Worm (Caenorhabditis elegans) whole organism, L3 larva: ENCODE measurements around the gene Y54G2A.72.
A peak's percentile ranks its signal among the peaks of the same experiment; 100 is the strongest.

ENCODE experiments used
- ama-1 ChIP-seq: fragments of 150-350 bp; optimal IDR thresholded peaks from 2 replicates; lab custom pipeline; 2018
- ceh-16 ChIP-seq: sonication (generic microtip); optimal IDR thresholded peaks from 2 replicates; lab custom pipeline; 2017; ENCODE audit warnings: missing biosample characterization, missing genetic modification characterization
- ceh-28 ChIP-seq: fragments of 150-350 bp; optimal IDR thresholded peaks from 2 replicates; lab custom pipeline; 2014; ENCODE audit warnings: missing biosample characterization, missing genetic modification reagents, missing genetic modification characterization
- ceh-9 ChIP-seq: sonication (generic microtip); optimal IDR thresholded peaks from 2 replicates; lab custom pipeline; 2018; ENCODE audit warnings: missing biosample characterization, missing genetic modification characterization
- daf-12 ChIP-seq: fragments of 150-350 bp; optimal IDR thresholded peaks from 2 replicates; lab custom pipeline; 2014; ENCODE audit warnings: missing biosample characterization, missing genetic modification reagents, missing genetic modification characterization
- egl-27 ChIP-seq: sonication (generic microtip); optimal IDR thresholded peaks from 4 replicates; lab custom pipeline; 2017; ENCODE audit warnings: missing biosample characterization, missing genetic modification reagents, missing genetic modification characterization
- elt-1 ChIP-seq: fragments of 150-350 bp; optimal IDR thresholded peaks from 2 replicates; lab custom pipeline; 2014; ENCODE audit warnings: missing biosample characterization, missing genetic modification characterization
- elt-2 ChIP-seq: sonication (generic microtip); optimal IDR thresholded peaks from 2 replicates; lab custom pipeline; 2016; ENCODE audit warnings: missing genetic modification reagents, mild to moderate bottlenecking, missing genetic modification characterization, missing compliant biosample characterization
- elt-3 ChIP-seq, 3 experiments: fragments of 150-350 bp in 1 of 3; sonication (generic microtip) in 2 of 3; optimal IDR thresholded peaks; 2 replicates in 2 of 3; 4 replicates in 1 of 3; lab custom pipeline; 2014 to 2017; ENCODE audit warnings: missing biosample characterization in 3 of 3, missing genetic modification characterization in 3 of 3
- fkh-10 ChIP-seq: sonication (generic microtip); optimal IDR thresholded peaks from 2 replicates; lab custom pipeline; 2017; ENCODE audit warnings: missing biosample characterization, missing genetic modification reagents, missing genetic modification characterization
- fkh-2 ChIP-seq: fragments of 150-350 bp; optimal IDR thresholded peaks from 2 replicates; lab custom pipeline; 2014; ENCODE audit warnings: missing biosample characterization, missing genetic modification reagents, missing genetic modification characterization
- hmg-11 ChIP-seq: sonication (generic microtip); optimal IDR thresholded peaks from 2 replicates; lab custom pipeline; 2016; ENCODE audit warnings: missing genetic modification characterization, missing compliant biosample characterization
- jun-1 ChIP-seq: fragments of 150-350 bp; optimal IDR thresholded peaks from 2 replicates; lab custom pipeline; 2014; ENCODE audit warnings: missing biosample characterization, missing genetic modification reagents, missing genetic modification characterization
- lin-15B ChIP-seq: fragments of 150-350 bp; optimal IDR thresholded peaks from 2 replicates; lab custom pipeline; 2014; ENCODE audit warnings: missing biosample characterization, missing genetic modification characterization
- lin-39 ChIP-seq: fragments of 150-350 bp; optimal IDR thresholded peaks from 2 replicates; lab custom pipeline; 2018; ENCODE audit warnings: missing biosample characterization, missing genetic modification reagents, missing genetic modification characterization
- lsy-12 ChIP-seq: sonication (generic microtip); optimal IDR thresholded peaks from 2 replicates; lab custom pipeline; 2016; ENCODE audit warnings: mild to moderate bottlenecking, missing genetic modification characterization, missing compliant biosample characterization
- mdl-1 ChIP-seq: fragments of 150-350 bp; optimal IDR thresholded peaks from 2 replicates; lab custom pipeline; 2014; ENCODE audit warnings: missing biosample characterization, missing genetic modification characterization
- mml-1 ChIP-seq: fragments of 150-350 bp; sonication (generic microtip); optimal IDR thresholded peaks from 3 replicates; lab custom pipeline; 2014; ENCODE audit warnings: missing biosample characterization, missing genetic modification characterization
- nfya-1 ChIP-seq: sonication (generic microtip); optimal IDR thresholded peaks from 2 replicates; lab custom pipeline; 2017; ENCODE audit warnings: missing genetic modification characterization, mild to moderate bottlenecking, missing compliant biosample characterization, antibody characterized with exemption, moderate library complexity; ENCODE audit not compliant: insufficient read depth
- nhr-11 ChIP-seq: fragments of 150-350 bp; optimal IDR thresholded peaks from 2 replicates; lab custom pipeline; 2014; ENCODE audit warnings: missing biosample characterization, missing genetic modification characterization
- nhr-12 ChIP-seq: fragments of 150-350 bp; optimal IDR thresholded peaks from 2 replicates; lab custom pipeline; 2014; ENCODE audit warnings: missing biosample characterization, missing genetic modification characterization
- nhr-237 ChIP-seq: fragments of 150-350 bp; optimal IDR thresholded peaks from 2 replicates; lab custom pipeline; 2014; ENCODE audit warnings: missing biosample characterization, missing genetic modification characterization
- nhr-28 ChIP-seq: fragments of 150-350 bp; optimal IDR thresholded peaks from 2 replicates; lab custom pipeline; 2014; ENCODE audit warnings: missing biosample characterization, missing genetic modification characterization
- nhr-67 ChIP-seq: fragments of 150-350 bp; optimal IDR thresholded peaks from 2 replicates; lab custom pipeline; 2014; ENCODE audit warnings: missing biosample characterization, missing genetic modification characterization
- nhr-76 ChIP-seq: fragments of 150-350 bp; sonication (generic microtip); optimal IDR thresholded peaks from 5 replicates; lab custom pipeline; 2014; ENCODE audit warnings: missing biosample characterization, missing genetic modification characterization
- nhr-77 ChIP-seq: fragments of 150-350 bp; optimal IDR thresholded peaks from 2 replicates; lab custom pipeline; 2014; ENCODE audit warnings: missing biosample characterization, missing genetic modification characterization
- pha-4 ChIP-seq: fragments of 150-350 bp; optimal IDR thresholded peaks from 2 replicates; lab custom pipeline; 2014; ENCODE audit warnings: missing biosample characterization, missing genetic modification reagents, missing genetic modification characterization
- pqm-1 ChIP-seq: fragments of 150-350 bp; optimal IDR thresholded peaks from 2 replicates; lab custom pipeline; 2017; ENCODE audit warnings: missing biosample characterization, missing genetic modification characterization, inconsistent platforms
- sea-2 ChIP-seq: fragments of 150-350 bp; sonication (generic microtip); optimal IDR thresholded peaks from 4 replicates; lab custom pipeline; 2014; ENCODE audit warnings: missing biosample characterization, missing genetic modification reagents, missing genetic modification characterization
- skn-1 ChIP-seq: fragments of 150-350 bp; optimal IDR thresholded peaks from 2 replicates; lab custom pipeline; 2014; ENCODE audit warnings: missing biosample characterization, missing genetic modification characterization
- snpc-4 ChIP-seq: fragments of 150-350 bp; optimal IDR thresholded peaks from 2 replicates; lab custom pipeline; 2014; ENCODE audit warnings: missing biosample characterization, missing genetic modification characterization
- tbx-2 ChIP-seq: sonication (generic microtip); optimal IDR thresholded peaks from 2 replicates; lab custom pipeline; 2016; ENCODE audit warnings: mild to moderate bottlenecking, missing genetic modification characterization, missing compliant biosample characterization
- unc-39 ChIP-seq: sonication (generic microtip); optimal IDR thresholded peaks from 4 replicates; lab custom pipeline; 2017; ENCODE audit warnings: missing biosample characterization, missing genetic modification characterization
- unc-62 ChIP-seq: fragments of 150-350 bp; sonication (generic microtip); optimal IDR thresholded peaks from 4 replicates; lab custom pipeline; 2014; ENCODE audit warnings: missing biosample characterization, missing genetic modification reagents, missing genetic modification characterization
- zag-1 ChIP-seq: fragments of 150-350 bp; optimal IDR thresholded peaks from 2 replicates; lab custom pipeline; 2014; ENCODE audit warnings: missing biosample characterization, missing genetic modification characterization
- ztf-11 ChIP-seq: fragments of 150-350 bp; optimal IDR thresholded peaks from 2 replicates; lab custom pipeline; 2014; ENCODE audit warnings: missing biosample characterization, missing genetic modification characterization
- ztf-4 ChIP-seq: fragments of 150-350 bp; optimal IDR thresholded peaks from 2 replicates; lab custom pipeline; 2014; ENCODE audit warnings: missing biosample characterization, missing genetic modification characterization

The Y54G2A.72 gene

ce11 chrIV:2774500-2774899 lies 3.4 kb upstream of the Y54G2A.72 start (continued):
- TF ChIP-seq ztf-4 = no peak
- no peak for TF ChIP-seq nhr-12 (tag; lab: Kevin White, UChicago)
- no peak for TF ChIP-seq nhr-77 (tag; lab: Kevin White, UChicago)
- TF ChIP-seq elt-2 (tag; lab: Kevin White, UChicago) = peak; percentile 34
- no peak for TF ChIP-seq mml-1 (tag; lab: Kevin White, UChicago)
- TF ChIP-seq ceh-28 (tag; lab: Kevin White, UChicago) = peak; percentile 31
- TF ChIP-seq elt-3 (tag; optimal IDR thresholded peaks at IDR 0.05; lab: Kevin White, UChicago) = no peak
- no peak for TF ChIP-seq unc-39 (tag; lab: Kevin White, UChicago)
- TF ChIP-seq tbx-2 (tag; lab: Kevin White, UChicago) = no peak
- no peak for TF ChIP-seq nhr-11 (tag; lab: Kevin White, UChicago)
- TF ChIP-seq pqm-1 (tag; lab: Kevin White, UChicago) = no peak
- TF ChIP-seq ztf-11 (tag; lab: Kevin White, UChicago) = no peak
- TF ChIP-seq daf-12 (tag; lab: Kevin White, UChicago) = no peak
- TF ChIP-seq ama-1 (lab: Kevin White, UChicago) = peak; percentile 76
- TF ChIP-seq unc-62 (GFP tag; lab: Kevin White, UChicago) = no peak
- no peak for TF ChIP-seq sea-2 (GFP tag; lab: Kevin White, UChicago)
- TF ChIP-seq lsy-12 = peak; percentile 81
- TF ChIP-seq zag-1 (tag; lab: Kevin White, UChicago) = no peak
- peak; percentile 75 for TF ChIP-seq nfya-1 (tag; lab: Kevin White, UChicago)

- TF ChIP-seq tbx-2 (tag; lab: Kevin White, UChicago) (no peak), pha-4 (peak; percentile 46), ama-1 (lab: Kevin White, UChicago) (no peak), lsy-12 (no peak), lin-39 (tag; lab: Kevin White, UChicago) (peak; percentile 78), hmg-11 (tag; lab: Kevin White, UChicago) (peak; percentile 48), snpc-4 (tag; lab: Kevin White, UChicago) (peak; percentile 22), nfya-1 (tag; lab: Kevin White, UChicago) (peak; percentile 57)
Observed at ce11 chrIV:2775992-2776630, 1.8 kb upstream of the Y54G2A.72 start.

DNA sequence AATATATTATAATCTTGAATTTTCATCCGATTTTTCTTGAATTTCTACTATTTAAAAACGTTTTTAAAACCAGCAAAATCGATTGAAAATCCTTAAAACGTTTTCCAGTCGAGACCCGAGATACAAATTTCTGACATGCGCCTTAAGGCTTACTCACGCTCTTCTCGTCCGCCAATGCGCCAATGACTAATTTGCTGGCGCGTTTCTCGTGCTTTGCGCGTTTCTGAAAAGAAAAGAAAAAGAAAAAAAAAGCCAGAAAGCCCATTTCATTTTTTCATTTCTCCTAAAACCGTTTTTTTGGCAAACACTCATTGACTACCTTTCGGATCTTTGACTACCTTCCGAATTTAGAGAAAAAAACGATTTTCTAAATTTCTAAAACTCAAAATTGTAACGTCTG lies 1.2 kb upstream of the Y54G2A.72 start:
- TF ChIP-seq nhr-28 (tag; lab: Kevin White, UChicago) = no peak
- no peak for TF ChIP-seq fkh-10 (GFP tag; lab: Kevin White, UChicago)
- no peak for TF ChIP-seq snpc-4 (tag; lab: Kevin White, UChicago)
- no peak for TF ChIP-seq jun-1 (tag; lab: Kevin White, UChicago)
- TF ChIP-seq elt-2 (tag; lab: Kevin White, UChicago) = no peak
- TF ChIP-seq pqm-1 (tag; lab: Kevin White, UChicago) = no peak
- TF ChIP-seq nhr-237 (tag; lab: Kevin White, UChicago) = no peak
- no peak for TF ChIP-seq skn-1 (tag; lab: Kevin White, UChicago)
- TF ChIP-seq nhr-67 (tag; lab: Kevin White, UChicago) = no peak
- TF ChIP-seq unc-39 (tag; lab: Kevin White, UChicago) = no peak
- TF ChIP-seq ztf-11 (tag; lab: Kevin White, UChicago) = no peak
- no peak for TF ChIP-seq ceh-16 (tag; lab: Kevin White, UChicago)

DNA sequence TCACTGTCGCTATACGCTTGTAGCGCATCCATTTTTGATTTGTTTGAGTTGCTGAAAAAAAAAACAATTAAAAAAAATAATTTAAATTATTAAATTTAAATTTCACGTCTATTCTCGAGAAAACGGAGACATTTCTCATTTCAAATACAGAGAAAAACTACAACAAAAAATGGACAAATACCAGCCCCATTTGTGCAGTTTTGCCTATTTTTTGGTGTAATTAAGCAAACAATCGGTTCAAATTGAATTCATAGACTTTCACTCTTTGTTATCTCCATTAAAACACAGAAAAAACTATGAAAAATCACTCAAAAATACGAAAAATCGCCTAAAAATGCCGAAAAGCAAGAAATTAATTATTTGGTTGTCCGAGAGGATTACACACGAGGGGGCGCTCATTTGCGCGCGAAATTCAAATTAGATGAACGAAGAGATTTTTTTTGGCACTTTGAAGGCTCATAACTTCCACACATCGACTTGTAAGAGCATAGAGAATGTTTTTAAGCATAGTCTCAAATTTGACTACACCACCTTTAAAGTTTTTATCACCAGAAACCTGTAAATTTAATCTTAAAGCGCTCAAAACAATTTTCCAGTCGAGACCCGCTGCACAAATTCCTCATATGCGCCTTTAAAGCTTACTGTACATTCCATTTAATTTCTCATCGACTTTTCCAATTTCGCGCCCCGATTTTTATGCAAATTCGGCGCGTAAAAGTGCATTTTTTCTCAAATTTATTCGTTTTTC lies 5.0 kb downstream of the Y54G2A.72 start, which contains the start of gene Y54G2A.12:
Gene Y54G2A.12, minus strand, starts transcription at position 51 of the 748 bp plus-strand sequence.
- TF ChIP-seq ceh-9 (tag; lab: Kevin White, UChicago) (no peak), snpc-4 (tag; lab: Kevin White, UChicago) (no peak), egl-27 (no peak), elt-1 (no peak), nhr-76 (no peak), mdl-1 (tag; lab: Kevin White, UChicago) (no peak), fkh-2 (tag; lab: Kevin White, UChicago) (no peak), ceh-28 (tag; lab: Kevin White, UChicago) (no peak), nhr-67 (tag; lab: Kevin White, UChicago) (no peak), nhr-12 (tag; lab: Kevin White, UChicago) (no peak), elt-2 (tag; lab: Kevin White, UChicago) (no peak), lin-15B (no peak)
